Fruit fly (Drosophila melanogaster) whole organism, prepupa: Measurements from ENCODE around the gene RanGAP.

ENCODE experiments used
- Blimp-1 ChIP-seq: fragments of 200-800 bp; sonication (Bioruptor generic); optimal IDR thresholded peaks from 3 replicates; lab custom pipeline; 2017; ENCODE audit warnings: missing biosample characterization, missing genetic modification characterization, mild to moderate bottlenecking, moderate library complexity, missing genetic modification reagents
- CG10631 ChIP-seq: fragments of 200-800 bp; sonication (Bioruptor generic); optimal IDR thresholded peaks from 2 replicates; lab custom pipeline; 2016; ENCODE audit warnings: missing biosample characterization, missing genetic modification characterization
- CG11294 ChIP-seq: fragments of 200-800 bp; sonication (Bioruptor generic); IDR thresholded peaks from 2 replicates; pipeline ENCODE4 v1.3.6; 2022; ENCODE audit warnings: missing biosample characterization, missing genetic modification characterization
- CG11762 ChIP-seq: fragments of 200-800 bp; sonication (Bioruptor generic); optimal IDR thresholded peaks from 3 replicates; lab custom pipeline; 2016; ENCODE audit warnings: missing biosample characterization, missing genetic modification characterization; ENCODE audit not compliant: insufficient read depth
- CG11902 ChIP-seq: fragments of 200-800 bp; sonication (Bioruptor generic); optimal IDR thresholded peaks from 3 replicates; lab custom pipeline; 2016; ENCODE audit warnings: missing biosample characterization, missing genetic modification characterization
- CG1621 ChIP-seq: fragments of 200-800 bp; sonication (Bioruptor generic); optimal IDR thresholded peaks from 3 replicates; lab custom pipeline; 2018; ENCODE audit warnings: missing biosample characterization, mild to moderate bottlenecking, missing genetic modification characterization
- CG16779 ChIP-seq: fragments of 200-800 bp; sonication (Bioruptor generic); optimal IDR thresholded peaks from 3 replicates; lab custom pipeline; 2017; ENCODE audit warnings: missing biosample characterization, mild to moderate bottlenecking, missing genetic modification characterization
- CG3032 ChIP-seq: fragments of 200-800 bp; optimal IDR thresholded peaks from 2 replicates; lab custom pipeline; 2019; ENCODE audit warnings: missing biosample characterization, mild to moderate bottlenecking, missing genetic modification characterization, moderate library complexity
- CG31627 ChIP-seq: fragments of 200-800 bp; sonication (Bioruptor generic); optimal IDR thresholded peaks from 3 replicates; lab custom pipeline; 2016; ENCODE audit warnings: missing biosample characterization, missing genetic modification characterization
- CG32006 ChIP-seq: fragments of 200-800 bp; sonication (Bioruptor generic); optimal IDR thresholded peaks from 3 replicates; lab custom pipeline; 2017; ENCODE audit warnings: missing biosample characterization, mild to moderate bottlenecking, missing genetic modification characterization
- CG3919 ChIP-seq: fragments of 200-800 bp; sonication (Bioruptor generic); optimal IDR thresholded peaks from 3 replicates; lab custom pipeline; 2016; ENCODE audit warnings: missing biosample characterization, missing genetic modification characterization
- CG4318 ChIP-seq: fragments of 200-800 bp; sonication (Bioruptor generic); optimal IDR thresholded peaks from 3 replicates; lab custom pipeline; 2017; ENCODE audit warnings: missing biosample characterization, mild to moderate bottlenecking, missing genetic modification characterization
- CG6163 ChIP-seq: fragments of 200-800 bp; sonication (Bioruptor generic); IDR thresholded peaks from 3 replicates; pipeline ENCODE4 v1.3.6; 2022; ENCODE audit warnings: missing biosample characterization, missing genetic modification characterization
- CG6276 ChIP-seq: fragments of 200-800 bp; sonication (Bioruptor generic); optimal IDR thresholded peaks from 2 replicates; lab custom pipeline; 2017; ENCODE audit warnings: missing biosample characterization, mild to moderate bottlenecking, missing genetic modification characterization
- CG6792 ChIP-seq: fragments of 200-800 bp; sonication (Bioruptor generic); optimal IDR thresholded peaks from 3 replicates; lab custom pipeline; 2016; ENCODE audit warnings: missing biosample characterization, missing genetic modification characterization
- CG6808 ChIP-seq: fragments of 200-800 bp; sonication (Bioruptor generic); optimal IDR thresholded peaks from 3 replicates; lab custom pipeline; 2017; ENCODE audit warnings: missing biosample characterization, missing genetic modification characterization, mild to moderate bottlenecking, moderate library complexity, missing genetic modification reagents
- CG6854 ChIP-seq: fragments of 200-800 bp; sonication (Bioruptor generic); optimal IDR thresholded peaks from 2 replicates; lab custom pipeline; 2017; ENCODE audit warnings: missing biosample characterization, mild to moderate bottlenecking, missing genetic modification characterization
- CG8119 ChIP-seq: fragments of 200-800 bp; sonication (Bioruptor generic); IDR thresholded peaks from 3 replicates; pipeline ENCODE4 v1.3.6; 2022; ENCODE audit warnings: missing biosample characterization, missing genetic modification characterization
- CG8319 ChIP-seq: fragments of 200-800 bp; sonication (Bioruptor generic); optimal IDR thresholded peaks from 3 replicates; lab custom pipeline; 2016; ENCODE audit warnings: missing biosample characterization, missing genetic modification characterization
- CG8632 ChIP-seq: fragments of 200-800 bp; sonication (Bioruptor generic); optimal IDR thresholded peaks from 3 replicates; lab custom pipeline; 2016; ENCODE audit warnings: missing biosample characterization, missing genetic modification characterization
- CG9139 ChIP-seq: fragments of 200-800 bp; sonication (Bioruptor generic); optimal IDR thresholded peaks from 3 replicates; lab custom pipeline; 2017; ENCODE audit warnings: missing biosample characterization, mild to moderate bottlenecking, missing genetic modification characterization
- Eip78C ChIP-seq: fragments of 200-800 bp; sonication (Bioruptor generic); peaks from one replicate; lab custom pipeline; 2016; ENCODE audit warnings: missing biosample characterization, missing genetic modification characterization
- Ets96B ChIP-seq: fragments of 200-800 bp; optimal IDR thresholded peaks from 2 replicates; lab custom pipeline; 2019; ENCODE audit warnings: missing biosample characterization, mild to moderate bottlenecking, missing genetic modification characterization, moderate library complexity
- Gug ChIP-seq: fragments of 200-800 bp; sonication (Bioruptor generic); IDR thresholded peaks from 2 replicates; pipeline ENCODE4 v1.3.6; 2022; ENCODE audit warnings: missing biosample characterization, missing genetic modification characterization
- Hr38 ChIP-seq: sonication (Bioruptor generic); optimal IDR thresholded peaks from 2 replicates; lab custom pipeline; 2016; ENCODE audit warnings: missing biosample characterization, missing genetic modification characterization
- Hr39 ChIP-seq: fragments of 200-800 bp; sonication (Bioruptor generic); optimal IDR thresholded peaks from 2 replicates; lab custom pipeline; 2016; ENCODE audit warnings: missing biosample characterization, missing genetic modification characterization
- Hr4 ChIP-seq: fragments of 200-800 bp; sonication (Bioruptor generic); optimal IDR thresholded peaks from 3 replicates; lab custom pipeline; 2016; ENCODE audit warnings: missing biosample characterization, missing genetic modification characterization
- Met ChIP-seq: fragments of 200-800 bp; sonication (Bioruptor generic); optimal IDR thresholded peaks from 3 replicates; lab custom pipeline; 2016; ENCODE audit warnings: missing biosample characterization, missing genetic modification characterization
- Smox ChIP-seq: fragments of 200-800 bp; sonication (Bioruptor generic); optimal IDR thresholded peaks from 3 replicates; lab custom pipeline; 2016; ENCODE audit warnings: missing biosample characterization, missing genetic modification characterization
- Sox102F ChIP-seq: fragments of 200-800 bp; sonication (Bioruptor generic); optimal IDR thresholded peaks from 2 replicates; lab custom pipeline; 2016; ENCODE audit warnings: missing biosample characterization, mild to moderate bottlenecking, missing genetic modification characterization
- Sox14 ChIP-seq: fragments of 200-800 bp; sonication (Bioruptor generic); optimal IDR thresholded peaks from 3 replicates; lab custom pipeline; 2016; ENCODE audit warnings: missing biosample characterization, missing genetic modification characterization
- Sox15 ChIP-seq: fragments of 200-800 bp; sonication (Bioruptor generic); optimal IDR thresholded peaks from 3 replicates; lab custom pipeline; 2016; ENCODE audit warnings: missing biosample characterization, missing genetic modification characterization
- cyc ChIP-seq: fragments of 200-800 bp; sonication (Bioruptor generic); optimal IDR thresholded peaks from 3 replicates; lab custom pipeline; 2016; ENCODE audit warnings: missing biosample characterization, missing genetic modification characterization
- dac ChIP-seq: fragments of 200-800 bp; sonication (Bioruptor generic); optimal IDR thresholded peaks from 2 replicates; lab custom pipeline; 2017; ENCODE audit warnings: missing biosample characterization, mild to moderate bottlenecking, missing genetic modification characterization
- dsx ChIP-seq: fragments of 200-800 bp; optimal IDR thresholded peaks from 3 replicates; lab custom pipeline; 2019; ENCODE audit warnings: missing biosample characterization, mild to moderate bottlenecking, missing genetic modification characterization, moderate library complexity; ENCODE audit not compliant: poor library complexity, severe bottlenecking
- eg ChIP-seq: fragments of 200-800 bp; sonication (Bioruptor generic); IDR thresholded peaks from 3 replicates; pipeline ENCODE4 v1.3.6; 2022; ENCODE audit warnings: missing biosample characterization, missing genetic modification characterization
- esn ChIP-seq: fragments of 200-800 bp; sonication (Bioruptor generic); optimal IDR thresholded peaks from 2 replicates; lab custom pipeline; 2016; ENCODE audit warnings: missing biosample characterization, mild to moderate bottlenecking, missing genetic modification characterization, moderate library complexity
- fd59A ChIP-seq: fragments of 200-800 bp; sonication (Bioruptor generic); optimal IDR thresholded peaks from 2 replicates; lab custom pipeline; 2017; ENCODE audit warnings: missing biosample characterization, mild to moderate bottlenecking, missing genetic modification characterization, missing genetic modification reagents
- lz ChIP-seq: fragments of 200-800 bp; sonication (Bioruptor generic); optimal IDR thresholded peaks from 3 replicates; lab custom pipeline; 2016; ENCODE audit warnings: missing biosample characterization, missing genetic modification characterization
- net ChIP-seq: fragments of 200-800 bp; sonication (Bioruptor generic); optimal IDR thresholded peaks from 3 replicates; lab custom pipeline; 2016; ENCODE audit warnings: missing biosample characterization, missing genetic modification characterization
- pdm3 ChIP-seq: fragments of 200-800 bp; sonication (Bioruptor generic); optimal IDR thresholded peaks from 3 replicates; lab custom pipeline; 2016; ENCODE audit warnings: missing biosample characterization, missing genetic modification characterization
- spab ChIP-seq: fragments of 200-800 bp; sonication (Bioruptor generic); optimal IDR thresholded peaks from 2 replicates; lab custom pipeline; 2017; ENCODE audit warnings: missing biosample characterization, mild to moderate bottlenecking, missing genetic modification characterization, missing genetic modification reagents
- ss ChIP-seq, 2 experiments: fragments of 200-800 bp; sonication (Bioruptor generic); optimal IDR thresholded peaks; 2 replicates in 1 of 2; 3 replicates in 1 of 2; lab custom pipeline; 2017 to 2018; ENCODE audit warnings: mild to moderate bottlenecking in 2 of 2, missing biosample characterization in 2 of 2, missing genetic modification characterization in 2 of 2, moderate library complexity in 1 of 2
- svp ChIP-seq: fragments of 200-800 bp; sonication (Bioruptor generic); peaks from one replicate; lab custom pipeline; 2016; ENCODE audit warnings: missing biosample characterization, missing genetic modification characterization
- topi ChIP-seq: fragments of 200-800 bp; sonication (Bioruptor generic); optimal IDR thresholded peaks from 3 replicates; lab custom pipeline; 2016; ENCODE audit warnings: missing biosample characterization, missing genetic modification characterization
- vri ChIP-seq: fragments of 200-800 bp; sonication (Bioruptor generic); optimal IDR thresholded peaks from 3 replicates; lab custom pipeline; 2016; ENCODE audit warnings: missing biosample characterization, mild to moderate bottlenecking, missing genetic modification characterization

The RanGAP gene

dm6 chr2L:19441339-19441738 lies 420 bp upstream of the RanGAP start:
- TF ChIP-seq Hr4 (GFP tag; lab: Kevin White, UChicago), result peak; percentile 12
- TF ChIP-seq Hr38 (GFP tag; lab: Kevin White, UChicago), result no peak
- no peak for TF ChIP-seq dac (GFP tag; lab: Kevin White, UChicago)
- TF ChIP-seq CG9139 (GFP tag; lab: Kevin White, UChicago), result no peak
- TF ChIP-seq CG8632, result no peak
- TF ChIP-seq dsx (GFP tag; lab: Kevin White, UChicago), result no peak
- no peak for TF ChIP-seq lz (GFP tag; lab: Kevin White, UChicago)
- no peak for TF ChIP-seq CG1621 (tag; lab: Kevin White, UChicago)
- no peak for TF ChIP-seq CG11902
- no peak for TF ChIP-seq net (GFP tag; lab: Kevin White, UChicago)
- TF ChIP-seq Hr39 (GFP tag; lab: Kevin White, UChicago), result no peak
- TF ChIP-seq Smox (GFP tag; lab: Kevin White, UChicago), result no peak
- peak; percentile 13; the same call in 1 of the 3 replicates for TF ChIP-seq CG8119 (GFP tag; lab: Robert Waterston, UW)
- TF ChIP-seq Sox15, result no peak
- no peak for TF ChIP-seq Blimp-1
- TF ChIP-seq Eip78C (GFP tag; lab: Kevin White, UChicago), result peak; percentile 76
- no peak for TF ChIP-seq CG8319
- no peak for TF ChIP-seq CG10631 (GFP tag; lab: Kevin White, UChicago)
- peak; percentile 37; the same call in 1 of the 3 replicates for TF ChIP-seq eg (GFP tag; lab: Robert Waterston, UW)
- TF ChIP-seq Gug, result peak; percentile 44; the same call in 1 of the 2 replicates
- no peak for TF ChIP-seq vri (GFP tag; lab: Kevin White, UChicago)
- TF ChIP-seq CG3919 (GFP tag; lab: Kevin White, UChicago), result no peak
- TF ChIP-seq CG6854 (GFP tag; lab: Kevin White, UChicago), result no peak
- peak; percentile 22 for TF ChIP-seq CG6163
- no peak for TF ChIP-seq CG4318
- no peak for TF ChIP-seq Ets96B (tag; lab: Kevin White, UChicago)
- TF ChIP-seq CG11294 (GFP tag; lab: Robert Waterston, UW), result peak; percentile 16; the same call in 1 of the 2 replicates
- no peak for TF ChIP-seq CG3032
- TF ChIP-seq CG6808, result no peak

DNA sequence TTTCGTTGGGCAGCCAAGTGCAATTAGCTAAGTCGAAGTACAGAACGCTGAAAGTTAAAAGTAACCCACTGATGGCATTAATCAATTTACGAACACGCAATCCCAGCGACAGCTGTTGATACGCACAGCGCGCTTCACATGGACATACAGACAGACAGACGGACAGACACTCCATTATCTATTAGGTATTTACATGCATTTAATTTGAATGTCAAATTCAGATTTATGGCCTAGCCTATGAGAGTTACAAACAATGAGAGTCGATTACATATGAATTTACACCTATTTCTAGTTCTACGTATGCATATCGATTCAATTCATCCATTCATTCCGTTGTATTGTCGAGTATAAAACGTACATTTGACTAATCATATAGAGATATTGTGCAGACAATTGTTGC lies 868 bp downstream of the RanGAP start, which contains the start of gene CG10237:
Gene CG10237 (minus strand): TSS at position 101 of the 400 bp plus-strand sequence.
- TF ChIP-seq Hr38 (GFP tag; lab: Kevin White, UChicago) (no peak), CG4318 (no peak), Met (GFP tag; lab: Kevin White, UChicago) (no peak), CG6276 (GFP tag; lab: Kevin White, UChicago) (no peak), net (GFP tag; lab: Kevin White, UChicago) (no peak), vri (GFP tag; lab: Kevin White, UChicago) (no peak), ss (GFP tag; optimal IDR thresholded peaks at IDR 0.05; lab: Kevin White, UChicago) (no peak), CG31627 (GFP tag; lab: Kevin White, UChicago) (no peak)
- TF ChIP-seq, all 60 proteins: peak for 0

DNA sequence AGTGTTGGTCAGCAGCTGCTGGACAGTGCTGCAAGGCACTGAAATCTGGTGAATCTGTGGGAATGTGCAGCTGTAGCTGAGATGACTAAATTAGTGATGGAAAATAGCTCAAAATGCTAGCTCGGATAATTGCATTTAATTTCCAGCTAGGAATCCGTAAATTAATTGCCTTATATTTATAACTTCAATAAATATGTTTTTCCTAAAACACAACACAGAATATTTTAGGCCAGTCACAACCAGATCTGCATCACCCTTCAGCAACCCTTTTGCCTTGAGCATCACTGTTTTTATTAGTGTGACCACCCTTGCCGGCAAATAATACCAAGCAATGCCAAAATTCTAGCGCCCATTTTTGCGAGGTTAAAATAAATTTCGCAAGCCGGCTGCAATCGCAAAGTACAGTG lies 3.0 kb downstream of the RanGAP start, which contains the start of gene Hs2st:
Gene Hs2st (minus strand): TSS at position 17 of the 407 bp plus-strand sequence.
- TF ChIP-seq CG8319 (peak; percentile 89), svp (GFP tag; lab: Kevin White, UChicago) (peak; percentile 98), CG6808 (peak; percentile 81), Met (GFP tag; lab: Kevin White, UChicago) (peak; percentile 93), CG11762 (GFP tag; lab: Kevin White, UChicago) (peak; percentile 84), fd59A (GFP tag; lab: Kevin White, UChicago) (peak; percentile 81), CG32006 (GFP tag; lab: Kevin White, UChicago) (peak; percentile 90), Sox102F (peak; percentile 89), CG31627 (GFP tag; lab: Kevin White, UChicago) (peak; percentile 98), CG16779 (tag; lab: Kevin White, UChicago) (peak; percentile 64), CG11902 (peak; percentile 94), CG6792 (GFP tag; lab: Kevin White, UChicago) (peak; percentile 91), spab (GFP tag; lab: Kevin White, UChicago) (peak; percentile 72), pdm3 (GFP tag; lab: Kevin White, UChicago) (peak; percentile 95), ss (GFP tag; optimal IDR thresholded peaks at IDR 0.05; lab: Kevin White, UChicago) (peak; percentile 67 to 84), CG8119 (GFP tag; lab: Robert Waterston, UW) (peak; percentile 77; the same call in 2 of the 3 replicates), cyc (GFP tag; lab: Kevin White, UChicago) (peak; percentile 96), Blimp-1 (peak; percentile 74), topi (GFP tag; lab: Kevin White, UChicago) (peak; percentile 94), CG9139 (GFP tag; lab: Kevin White, UChicago) (no peak), dac (GFP tag; lab: Kevin White, UChicago) (peak; percentile 84), esn (GFP tag; lab: Kevin White, UChicago) (peak; percentile 95), CG10631 (GFP tag; lab: Kevin White, UChicago) (peak; percentile 95), eg (GFP tag; lab: Robert Waterston, UW) (peak; percentile 86), Sox14 (GFP tag; lab: Kevin White, UChicago) (peak; percentile 93), CG4318 (peak; percentile 81), lz (GFP tag; lab: Kevin White, UChicago) (peak; percentile 96)
